Worm (Caenorhabditis elegans): ENCODE results near the gene gpa-11.

Gene gpa-11

ce11 chrII:4215318-4215717, 31.7 kb upstream of the gpa-11 start, which contains the start of gene F31D5.2:
TSS of gene F31D5.2 (plus strand) at chrII:4215618.
- TF ChIP-seq syd-9 (tag; optimal IDR thresholded peaks at IDR 0.05) (no peak), fax-1 (tag; optimal IDR thresholded peaks at IDR 0.05) (no peak), ceh-31 (tag; optimal IDR thresholded peaks at IDR 0.05) (no peak)

- TF ChIP-seq pha-4 (tag; optimal IDR thresholded peaks at IDR 0.05): no peak
- no peak for TF ChIP-seq ama-1 (optimal IDR thresholded peaks at IDR 0.05)
Measured at ce11 chrII:4219062-4219461, 27.9 kb upstream of the gpa-11 start, which contains the start of gene F31D5.1. TSS of gene F31D5.1 (plus strand) at chrII:4219362.

ce11 chrII:4222469-4222868, 24.5 kb upstream of the gpa-11 start:
- TF ChIP-seq ztf-16 (tag; optimal IDR thresholded peaks at IDR 0.05) (no peak), fkh-10 (GFP tag; optimal IDR thresholded peaks at IDR 0.05) (no peak), mec-3 (tag; optimal IDR thresholded peaks at IDR 0.05; ENCODE audit: borderline replicate concordance) (no peak), K09A11.1 (tag; optimal IDR thresholded peaks at IDR 0.05; ENCODE audit: insufficient read depth) (no peak), ceh-31 (tag; optimal IDR thresholded peaks at IDR 0.05) (no peak), ceh-2 (tag; optimal IDR thresholded peaks at IDR 0.05) (no peak), unc-55 (GFP tag; optimal IDR thresholded peaks at IDR 0.05) (no peak), npax-4 (tag; optimal IDR thresholded peaks at IDR 0.05) (no peak), eyg-1 (tag; optimal IDR thresholded peaks at IDR 0.05) (no peak)

- TF ChIP-seq sdc-2 (tag; optimal IDR thresholded peaks at IDR 0.05) (no peak), K09A11.1 (tag; optimal IDR thresholded peaks at IDR 0.05; ENCODE audit: insufficient read depth) (no peak), fkh-6 (tag; optimal IDR thresholded peaks at IDR 0.05) (no peak), npax-4 (tag; optimal IDR thresholded peaks at IDR 0.05) (no peak)
Measured at ce11 chrII:4222983-4223382, 24.0 kb upstream of the gpa-11 start, which contains the start of gene C16A11.5. TSS of gene C16A11.5 (plus strand) at chrII:4223305.

- TF ChIP-seq ets-4 (tag; optimal IDR thresholded peaks at IDR 0.05): no peak
Measured at ce11 chrII:4226598-4227096, 20.4 kb upstream of the gpa-11 start, which contains the start of gene C16A11.4. TSS of gene C16A11.4 (plus strand) at chrII:4227046.

- TF ChIP-seq Y22D7AL.16 (tag; optimal IDR thresholded peaks at IDR 0.05) (no peak), ceh-45 (GFP tag; IDR thresholded peaks at IDR 0.05) (no peak), sox-4 (tag; optimal IDR thresholded peaks at IDR 0.05) (no peak), rnt-1 (tag; optimal IDR thresholded peaks at IDR 0.05) (no peak), unc-3 (GFP tag; conservative IDR thresholded peaks at IDR 0.05) (no peak), unc-3 (tag; optimal IDR thresholded peaks at IDR 0.05) (no peak), tbx-7 (tag; optimal IDR thresholded peaks at IDR 0.05) (no peak), K09A11.1 (tag; optimal IDR thresholded peaks at IDR 0.05; ENCODE audit: insufficient read depth) (no peak), C38D4.7 (GFP tag; optimal IDR thresholded peaks at IDR 0.05) (no peak), ceh-48 (tag; optimal IDR thresholded peaks at IDR 0.05) (no peak), zip-5 (tag; optimal IDR thresholded peaks at IDR 0.05) (no peak), elt-2 (tag; optimal IDR thresholded peaks at IDR 0.05) (no peak), ceh-18 (tag; optimal IDR thresholded peaks at IDR 0.05) (no peak), nfya-1 (tag; optimal IDR thresholded peaks at IDR 0.05) (no peak), K02D7.2 (tag; optimal IDR thresholded peaks at IDR 0.05) (no peak), tbx-2 (tag; optimal IDR thresholded peaks at IDR 0.05) (no peak), pqm-1 (tag; optimal IDR thresholded peaks at IDR 0.05) (no peak), sox-2 (GFP tag; IDR thresholded peaks at IDR 0.05) (no peak), ref-2 (tag; optimal IDR thresholded peaks at IDR 0.05) (no peak)
Measured at ce11 chrII:4228112-4228770, 18.8 kb upstream of the gpa-11 start.

All from whole organism, late embryonic.